Worm (Caenorhabditis elegans): Measurements from ENCODE around the gene fipr-5.

ce11 chrV:10202340-10202739, 18.9 kb downstream of the fipr-5 start:
- TF ChIP-seq tbx-37 (GFP tag; conservative IDR thresholded peaks at IDR 0.05) (no peak), ama-1 (optimal IDR thresholded peaks at IDR 0.05) (no peak), hmg-4 (GFP tag; optimal IDR thresholded peaks at IDR 0.05) (no peak), ets-7 (tag; optimal IDR thresholded peaks at IDR 0.05) (no peak), aly-1 (tag; optimal IDR thresholded peaks at IDR 0.05) (no peak), pes-1 (GFP tag; IDR thresholded peaks at IDR 0.05) (no peak), B0310.2 (tag; optimal IDR thresholded peaks at IDR 0.05) (no peak), ceh-13 (GFP tag; optimal IDR thresholded peaks at IDR 0.05) (no peak), tbx-11 (GFP tag; IDR thresholded peaks at IDR 0.05) (no peak), flt-1 (GFP tag; IDR thresholded peaks at IDR 0.05) (no peak), scrt-1 (GFP tag; IDR thresholded peaks at IDR 0.05) (no peak), tra-4 (tag; optimal IDR thresholded peaks at IDR 0.05) (no peak), ceh-36 (tag; optimal IDR thresholded peaks at IDR 0.05) (no peak)
